Worm (Caenorhabditis elegans): ENCODE measurements around the gene F42F12.14.
A peak's percentile ranks its signal among the peaks of the same experiment; 100 is the strongest.

The F42F12.14 gene

DNA sequence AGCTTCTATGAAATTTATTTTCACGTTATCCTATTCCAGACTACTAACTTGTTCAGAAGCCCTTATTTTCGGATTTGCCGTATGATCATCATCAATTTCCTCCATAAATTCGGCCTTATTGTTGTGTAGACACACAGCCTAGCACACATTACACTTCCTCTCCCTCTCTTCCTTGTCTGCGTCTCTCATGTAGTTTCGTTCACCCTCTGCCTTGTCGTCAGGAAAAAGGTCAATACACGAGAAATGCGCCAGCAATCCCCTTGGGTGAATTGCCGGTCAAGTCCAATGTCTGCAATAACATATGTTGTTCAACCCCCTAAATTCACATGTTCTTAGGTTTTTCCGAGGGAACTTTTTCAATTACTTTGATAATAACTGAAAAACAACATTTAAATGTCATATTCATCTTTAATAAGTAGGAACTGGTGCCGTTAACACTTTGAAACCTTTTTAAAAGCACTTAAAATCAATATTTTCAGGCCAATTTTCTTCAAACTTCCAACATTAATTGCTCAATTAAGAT is 45.4 kb downstream of the F42F12.14 start, which contains the start of gene F17E5.2 (continued):
- peak; percentile 93 for TF ChIP-seq nhr-21 (tag; optimal IDR thresholded peaks at IDR 0.05)
- peak; percentile 83 for TF ChIP-seq snpc-4 (tag; optimal IDR thresholded peaks at IDR 0.05)
- TF ChIP-seq elt-3 (tag; optimal IDR thresholded peaks at IDR 0.05) = no peak
- TF ChIP-seq sma-9 (GFP tag; optimal IDR thresholded peaks at IDR 0.05) = peak; percentile 97
- no peak for TF ChIP-seq sma-9 (tag; optimal IDR thresholded peaks at IDR 0.05)
- peak; percentile 92 for TF ChIP-seq mab-5 (tag; optimal IDR thresholded peaks at IDR 0.05)
- peak; percentile 92 for TF ChIP-seq egl-27 (tag; optimal IDR thresholded peaks at IDR 0.05)
- TF ChIP-seq fos-1 (tag; optimal IDR thresholded peaks at IDR 0.05) = peak; percentile 92
